Fruit fly (Drosophila melanogaster) whole organism, embryonic: ENCODE measurements around the gene NKCC.
A peak's percentile ranks its signal among the peaks of the same experiment; 100 is the strongest.

Experiments used
- Asciz ChIP-seq: fragments of 200-800 bp; sonication (Bioruptor generic); optimal IDR thresholded peaks from 2 replicates; lab custom pipeline; 2017; ENCODE audit warnings: missing biosample characterization, mild to moderate bottlenecking, missing genetic modification characterization, missing genetic modification reagents
- Atf3 ChIP-seq: fragments of 200-800 bp; sonication (Bioruptor generic); optimal IDR thresholded peaks from 3 replicates; lab custom pipeline; 2016; ENCODE audit warnings: missing biosample characterization, missing genetic modification characterization
- Bgb ChIP-seq: fragments of 200-800 bp; sonication (Bioruptor generic); IDR thresholded peaks from 2 replicates; pipeline ENCODE4 v1.3.6; 2022; ENCODE audit warnings: missing biosample characterization, missing genetic modification characterization; ENCODE audit not compliant: partially characterized antibody
- CG11560 ChIP-seq: fragments of 200-800 bp; sonication (Bioruptor generic); IDR thresholded peaks from 3 replicates; pipeline ENCODE4 v1.3.6; 2022; ENCODE audit warnings: missing biosample characterization, missing genetic modification characterization
- CG11723 ChIP-seq: fragments of 200-800 bp; sonication (Bioruptor generic); optimal IDR thresholded peaks from 2 replicates; lab custom pipeline; 2017; ENCODE audit warnings: missing biosample characterization, mild to moderate bottlenecking, missing genetic modification characterization
- CG13296 ChIP-seq: fragments of 200-800 bp; sonication (Bioruptor generic); optimal IDR thresholded peaks from 3 replicates; lab custom pipeline; 2018; ENCODE audit warnings: missing biosample characterization, mild to moderate bottlenecking, missing genetic modification characterization
- CG14667 ChIP-seq: fragments of 200-800 bp; sonication (Bioruptor generic); IDR thresholded peaks from 2 replicates; pipeline ENCODE4 v1.3.6; 2022; ENCODE audit warnings: missing biosample characterization, missing genetic modification characterization
- CG17328 ChIP-seq: fragments of 200-800 bp; sonication (Bioruptor generic); IDR thresholded peaks from 2 replicates; pipeline ENCODE4 v1.3.6; 2022; ENCODE audit warnings: missing biosample characterization, missing genetic modification characterization
- CG2712 ChIP-seq: fragments of 200-800 bp; optimal IDR thresholded peaks from 3 replicates; lab custom pipeline; 2019; ENCODE audit warnings: missing biosample characterization, mild to moderate bottlenecking, missing genetic modification characterization, moderate library complexity
- CG2875 ChIP-seq: fragments of 200-800 bp; sonication (Bioruptor generic); optimal IDR thresholded peaks from 2 replicates; lab custom pipeline; 2017; ENCODE audit warnings: missing biosample characterization, mild to moderate bottlenecking, missing genetic modification characterization, missing genetic modification reagents
- CG7271 ChIP-seq: fragments of 200-800 bp; sonication (Bioruptor generic); optimal IDR thresholded peaks from 2 replicates; lab custom pipeline; 2018; ENCODE audit warnings: missing biosample characterization, mild to moderate bottlenecking, missing genetic modification characterization, moderate library complexity
- CG9797 ChIP-seq: fragments of 200-800 bp; sonication (Bioruptor generic); optimal IDR thresholded peaks from 3 replicates; lab custom pipeline; 2018; ENCODE audit warnings: missing biosample characterization, mild to moderate bottlenecking, missing genetic modification characterization
- CrebB ChIP-seq: fragments of 200-800 bp; sonication (Bioruptor generic); optimal IDR thresholded peaks from 3 replicates; lab custom pipeline; 2018; ENCODE audit warnings: missing biosample characterization, mild to moderate bottlenecking, missing genetic modification characterization
- D ChIP-seq, 2 experiments: fragments of 200-800 bp in 1 of 2; fragments of >200 bp in 1 of 2; sonication (Bioruptor generic) in 1 of 2; optimal IDR thresholded peaks; 2 replicates in 1 of 2; 3 replicates in 1 of 2; lab custom pipeline; 2017; ENCODE audit warnings: mild to moderate bottlenecking in 1 of 2, missing biosample characterization in 1 of 2, missing genetic modification characterization in 1 of 2, missing genetic modification reagents in 1 of 2
- Doc3 ChIP-seq: fragments of 200-800 bp; sonication (Bioruptor generic); IDR thresholded peaks from 3 replicates; pipeline ENCODE4 v1.3.6; 2022; ENCODE audit warnings: missing biosample characterization, missing genetic modification characterization; ENCODE audit not compliant: partially characterized antibody
- Hand ChIP-seq: fragments of 200-800 bp; sonication (Bioruptor generic); optimal IDR thresholded peaks from 2 replicates; lab custom pipeline; 2017; ENCODE audit warnings: mild to moderate bottlenecking, missing biosample characterization, missing genetic modification reagents, missing genetic modification characterization
- Lhr ChIP-seq: fragments of 200-800 bp; sonication (Bioruptor generic); optimal IDR thresholded peaks from 3 replicates; lab custom pipeline; 2017; ENCODE audit warnings: mild to moderate bottlenecking, missing biosample characterization, missing genetic modification reagents, missing genetic modification characterization
- MBD-R2 ChIP-seq: fragments of 200-800 bp; sonication (Bioruptor generic); IDR thresholded peaks from 2 replicates; pipeline ENCODE4 v1.3.6; 2022; ENCODE audit warnings: missing biosample characterization, missing genetic modification characterization
- Mad ChIP-seq: fragments of 200-800 bp; sonication (Bioruptor generic); optimal IDR thresholded peaks from 2 replicates; lab custom pipeline; 2016; ENCODE audit warnings: missing biosample characterization, missing genetic modification characterization
- Poxn ChIP-seq: fragments of 200-800 bp; sonication (Bioruptor generic); IDR thresholded peaks from 2 replicates; pipeline ENCODE4 v1.3.6; 2022; ENCODE audit warnings: missing biosample characterization, missing genetic modification characterization
- Sin3A ChIP-seq: fragments of >200 bp; optimal IDR thresholded peaks from 2 replicates; lab custom pipeline; 2018
- Stat92E ChIP-seq, 3 experiments: fragments of >200 bp in 2 of 3; fragments of 200-800 bp in 1 of 3; sonication (Bioruptor generic) in 1 of 3; optimal IDR thresholded peaks; 2 replicates each; lab custom pipeline; 2017 to 2019; ENCODE audit warnings: missing biosample characterization in 3 of 3, missing genetic modification characterization in 3 of 3, mild to moderate bottlenecking in 1 of 3, moderate library complexity in 1 of 3
- TFAM ChIP-seq: fragments of 200-800 bp; sonication (Bioruptor generic); optimal IDR thresholded peaks from 2 replicates; lab custom pipeline; 2017; ENCODE audit warnings: missing biosample characterization, missing genetic modification characterization, inconsistent platforms
- abd-A ChIP-seq: fragments of 200-800 bp; sonication (Bioruptor generic); optimal IDR thresholded peaks from 3 replicates; lab custom pipeline; 2019; ENCODE audit warnings: missing biosample characterization, mild to moderate bottlenecking, missing genetic modification characterization, moderate library complexity
- ato ChIP-seq: fragments of 200-800 bp; sonication (Bioruptor generic); IDR thresholded peaks from 2 replicates; pipeline ENCODE4 v1.3.6; 2022; ENCODE audit warnings: missing biosample characterization, missing genetic modification characterization; ENCODE audit not compliant: partially characterized antibody
- bab2 ChIP-seq: fragments of 200-800 bp; sonication (Bioruptor generic); optimal IDR thresholded peaks from 2 replicates; lab custom pipeline; 2016; ENCODE audit warnings: missing biosample characterization, missing genetic modification characterization
- br ChIP-seq: fragments of >200 bp; optimal IDR thresholded peaks from 2 replicates; lab custom pipeline; 2017
- bsh ChIP-seq, 2 experiments: fragments of 200-800 bp; sonication (Bioruptor generic); optimal IDR thresholded peaks; 2 replicates each; lab custom pipeline; 2017 to 2018; ENCODE audit warnings: mild to moderate bottlenecking in 2 of 2, missing biosample characterization in 2 of 2, missing genetic modification characterization in 2 of 2, moderate library complexity in 1 of 2
- cato ChIP-seq: fragments of 200-800 bp; sonication (Bioruptor generic); optimal IDR thresholded peaks from 2 replicates; lab custom pipeline; 2016; ENCODE audit warnings: missing biosample characterization, missing genetic modification characterization, borderline replicate concordance
- chif ChIP-seq, 2 experiments: fragments of 200-800 bp; sonication (Bioruptor generic); optimal IDR thresholded peaks; 3 replicates each; lab custom pipeline; 2016; ENCODE audit warnings: missing biosample characterization in 2 of 2, missing genetic modification characterization in 2 of 2
- crol ChIP-seq: fragments of 200-800 bp; sonication (Bioruptor generic); IDR thresholded peaks from 2 replicates; pipeline ENCODE4 v1.3.6; 2022; ENCODE audit warnings: missing biosample characterization, missing genetic modification characterization
- dati ChIP-seq: fragments of 200-800 bp; sonication (Bioruptor generic); IDR thresholded peaks from 2 replicates; pipeline ENCODE4 v1.3.6; 2022; ENCODE audit warnings: missing biosample characterization, missing genetic modification characterization
- dmrt99B ChIP-seq: fragments of 200-800 bp; sonication (Bioruptor generic); optimal IDR thresholded peaks from 2 replicates; lab custom pipeline; 2018; ENCODE audit warnings: missing biosample characterization, mild to moderate bottlenecking, missing genetic modification characterization, moderate library complexity
- emc ChIP-seq: fragments of 200-800 bp; sonication (Bioruptor generic); optimal IDR thresholded peaks from 2 replicates; lab custom pipeline; 2016; ENCODE audit warnings: missing biosample characterization, missing genetic modification characterization
- fru ChIP-seq: fragments of >200 bp; optimal IDR thresholded peaks from 2 replicates; lab custom pipeline; 2017
- gce ChIP-seq: fragments of 200-800 bp; sonication (Bioruptor generic); IDR thresholded peaks from 3 replicates; pipeline ENCODE4 v1.3.6; 2022; ENCODE audit warnings: missing biosample characterization, missing genetic modification characterization
- ken ChIP-seq: fragments of 200-800 bp; sonication (Bioruptor generic); IDR thresholded peaks from 3 replicates; pipeline ENCODE4 v1.3.6; 2022; ENCODE audit warnings: missing biosample characterization, missing genetic modification characterization
- knrl ChIP-seq: fragments of 200-800 bp; sonication (Bioruptor generic); IDR thresholded peaks from 3 replicates; pipeline ENCODE4 v1.3.6; 2022; ENCODE audit warnings: missing biosample characterization, missing genetic modification characterization; ENCODE audit not compliant: partially characterized antibody
- mam ChIP-seq: fragments of 200-800 bp; sonication (Bioruptor generic); optimal IDR thresholded peaks from 3 replicates; lab custom pipeline; 2016; ENCODE audit warnings: missing biosample characterization, missing genetic modification characterization
- odd ChIP-seq: fragments of 200-800 bp; sonication (Bioruptor generic); optimal IDR thresholded peaks from 2 replicates; lab custom pipeline; 2017; ENCODE audit warnings: missing biosample characterization, mild to moderate bottlenecking, missing genetic modification characterization
- otp ChIP-seq: fragments of 200-800 bp; sonication (Bioruptor generic); IDR thresholded peaks from 3 replicates; pipeline ENCODE4, ENCODE4 v1.3.6; 2022; ENCODE audit warnings: missing biosample characterization, missing genetic modification characterization
- pb ChIP-seq: fragments of 200-800 bp; sonication (Bioruptor generic); optimal IDR thresholded peaks from 3 replicates; lab custom pipeline; 2016; ENCODE audit warnings: missing biosample characterization, missing genetic modification characterization
- salm ChIP-seq: fragments of 200-800 bp; sonication (Bioruptor generic); optimal IDR thresholded peaks from 2 replicates; lab custom pipeline; 2018; ENCODE audit warnings: missing biosample characterization, mild to moderate bottlenecking, missing genetic modification characterization
- scrt ChIP-seq: fragments of 200-800 bp; sonication (Bioruptor generic); optimal IDR thresholded peaks from 2 replicates; lab custom pipeline; 2018; ENCODE audit warnings: missing biosample characterization, mild to moderate bottlenecking, missing genetic modification characterization, moderate library complexity
- sima ChIP-seq: fragments of 200-800 bp; sonication (Bioruptor generic); optimal IDR thresholded peaks from 2 replicates; lab custom pipeline; 2016; ENCODE audit warnings: missing biosample characterization, missing genetic modification characterization
- slp2 ChIP-seq: fragments of 200-800 bp; sonication (Bioruptor generic); optimal IDR thresholded peaks from 2 replicates; lab custom pipeline; 2016; ENCODE audit warnings: missing biosample characterization, missing genetic modification characterization
- sug ChIP-seq: fragments of 200-800 bp; optimal IDR thresholded peaks from 2 replicates; lab custom pipeline; 2019; ENCODE audit warnings: missing biosample characterization, mild to moderate bottlenecking, missing genetic modification characterization, moderate library complexity
- tap ChIP-seq: fragments of 200-800 bp; optimal IDR thresholded peaks from 3 replicates; lab custom pipeline; 2019; ENCODE audit warnings: missing biosample characterization, mild to moderate bottlenecking, missing genetic modification characterization, moderate library complexity
- toy ChIP-seq: fragments of 200-800 bp; sonication (Bioruptor generic); IDR thresholded peaks from 2 replicates; pipeline ENCODE4 v1.3.6; 2022; ENCODE audit warnings: missing biosample characterization, missing genetic modification characterization
- tx ChIP-seq: fragments of 200-800 bp; sonication (Bioruptor generic); optimal IDR thresholded peaks from 2 replicates; lab custom pipeline; 2016; ENCODE audit warnings: missing biosample characterization, missing genetic modification characterization
- vvl ChIP-seq: fragments of 200-800 bp; sonication (Bioruptor generic); IDR thresholded peaks from 2 replicates; pipeline ENCODE4 v1.3.6; 2022; ENCODE audit warnings: missing biosample characterization, missing genetic modification characterization
- wor ChIP-seq: fragments of 200-800 bp; sonication (Bioruptor generic); IDR thresholded peaks from 2 replicates; pipeline ENCODE4 v1.3.6; 2022; ENCODE audit warnings: missing biosample characterization, missing genetic modification characterization

The NKCC gene

DNA sequence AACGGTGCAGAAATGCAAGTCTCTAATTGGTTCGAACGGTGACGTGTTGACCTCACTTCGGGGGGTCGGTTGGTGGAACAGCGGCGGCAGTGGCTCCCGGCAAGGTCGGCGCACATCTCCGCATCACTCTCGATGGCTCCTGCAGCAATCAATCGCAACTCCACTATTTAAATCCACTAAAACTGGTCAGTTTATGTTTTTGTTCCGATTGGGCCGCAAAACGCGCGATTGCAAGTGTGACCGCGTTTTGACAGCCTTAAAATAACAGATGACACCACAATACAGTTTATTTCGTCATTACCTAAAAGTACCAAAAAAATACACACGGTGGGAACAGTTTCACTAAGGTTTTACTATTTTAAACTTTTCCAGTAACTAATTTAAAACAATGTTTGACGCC lies 38.0 kb downstream of the NKCC start, which contains the start of gene PEK (continued):
- TF ChIP-seq emc = no peak
- no peak for TF ChIP-seq slp2 (GFP tag; lab: Kevin White, UChicago)
- no peak for TF ChIP-seq chif (GFP tag; optimal IDR thresholded peaks at IDR 0.05; lab: Kevin White, UChicago)
- TF ChIP-seq odd (GFP tag; lab: Kevin White, UChicago) = no peak
- TF ChIP-seq sima (GFP tag; lab: Kevin White, UChicago) = no peak
- TF ChIP-seq otp (GFP tag; lab: Robert Waterston, UW) = no peak
- no peak for TF ChIP-seq bab2 (GFP tag; lab: Kevin White, UChicago)
- TF ChIP-seq D (optimal IDR thresholded peaks at IDR 0.05; lab: Kevin White, UChicago) = peak; percentile 0
- TF ChIP-seq D (GFP tag; optimal IDR thresholded peaks at IDR 0.05; lab: Kevin White, UChicago) = no peak
- no peak for TF ChIP-seq gce
- TF ChIP-seq ken (GFP tag; lab: Robert Waterston, UW) = no peak
- no peak for TF ChIP-seq toy (GFP tag; lab: Robert Waterston, UW)
- TF ChIP-seq crol (GFP tag; lab: Robert Waterston, UW) = no peak; the same call in 1 of the 2 replicates
- no peak for TF ChIP-seq br (lab: Kevin White, UChicago)
- TF ChIP-seq vvl (GFP tag; lab: Robert Waterston, UW) = no peak
- TF ChIP-seq tx = no peak
- no peak for TF ChIP-seq TFAM (GFP tag; lab: Kevin White, UChicago)
- TF ChIP-seq CG17328 (GFP tag; lab: Robert Waterston, UW) = no peak
- TF ChIP-seq Lhr (GFP tag; lab: Kevin White, UChicago) = peak; percentile 32
- no peak for TF ChIP-seq CG13296 (GFP tag; lab: Kevin White, UChicago)
- no peak for TF ChIP-seq wor (GFP tag; lab: Robert Waterston, UW)
- no peak for TF ChIP-seq CrebB
- no peak for TF ChIP-seq fru
- no peak for TF ChIP-seq Stat92E (GFP tag; optimal IDR thresholded peaks at IDR 0.05; lab: Kevin White, UChicago)
- no peak for TF ChIP-seq knrl (GFP tag; lab: Robert Waterston, UW)
- TF ChIP-seq CG11723 (GFP tag; lab: Kevin White, UChicago) = no peak
- TF ChIP-seq Asciz (GFP tag; lab: Kevin White, UChicago) = no peak
- no peak for TF ChIP-seq Atf3 (GFP tag; lab: Kevin White, UChicago)
- TF ChIP-seq sug (tag; lab: Kevin White, UChicago) = no peak
- TF ChIP-seq salm = no peak
- TF ChIP-seq CG2712 (tag; lab: Kevin White, UChicago) = no peak
- no peak for TF ChIP-seq dmrt99B (tag; lab: Kevin White, UChicago)
- TF ChIP-seq Hand = no peak
- TF ChIP-seq pb (GFP tag; lab: Kevin White, UChicago) = no peak
- no peak for TF ChIP-seq CG2875 (GFP tag; lab: Kevin White, UChicago)
- TF ChIP-seq scrt (GFP tag; lab: Kevin White, UChicago) = no peak
- TF ChIP-seq Mad (GFP tag; lab: Kevin White, UChicago) = no peak
- TF ChIP-seq CG7271 = no peak
- TF ChIP-seq tap (tag; lab: Kevin White, UChicago) = no peak
- TF ChIP-seq Poxn = no peak
- no peak for TF ChIP-seq CG14667
- no peak for TF ChIP-seq mam (GFP tag; lab: Kevin White, UChicago)
- TF ChIP-seq CG11560 (tag; lab: Robert Waterston, UW) = no peak
- no peak for TF ChIP-seq Bgb (GFP tag; lab: Robert Waterston, UW)
- no peak for TF ChIP-seq abd-A (tag; lab: Kevin White, UChicago)
- TF ChIP-seq Doc3 (GFP tag; lab: Robert Waterston, UW) = no peak
- no peak for TF ChIP-seq ato (GFP tag; lab: Robert Waterston, UW)
- no peak for TF ChIP-seq Sin3A
- TF ChIP-seq cato (GFP tag; lab: Kevin White, UChicago) = no peak
- TF ChIP-seq CG9797 (GFP tag; lab: Kevin White, UChicago) = peak; percentile 69
- TF ChIP-seq MBD-R2 = peak; percentile 60
- TF ChIP-seq bsh (GFP tag; optimal IDR thresholded peaks at IDR 0.05; lab: Kevin White, UChicago) = no peak
- no peak for TF ChIP-seq dati
